Fruit fly (Drosophila melanogaster): Measurements from ENCODE around the gene CG10663.

The CG10663 gene

dm6 chr3L:12506963-12507552, 22.2 kb upstream of the CG10663 start:
- no peak for TF ChIP-seq CG8478 (optimal IDR thresholded peaks at IDR 0.05)
- TF ChIP-seq CTCF (optimal IDR thresholded peaks at IDR 0.05) = no peak

dm6 chr3L:12505990-12506389, 21.2 kb upstream of the CG10663 start:
- TF ChIP-seq CTCF (optimal IDR thresholded peaks at IDR 0.05) (no peak), CG8478 (optimal IDR thresholded peaks at IDR 0.05) (no peak)

dm6 chr3L:12503865-12504650, 19.2 kb upstream of the CG10663 start, which contains the start of the genes CG10646 and vih:
CG10646 (minus strand) TSS chr3L:12503894.
vih (plus strand) TSS chr3L:12504292.
- TF ChIP-seq CTCF (optimal IDR thresholded peaks at IDR 0.05) (no peak), CG8478 (optimal IDR thresholded peaks at IDR 0.05) (no peak)

- no peak for TF ChIP-seq CG8478 (optimal IDR thresholded peaks at IDR 0.05)
- no peak for TF ChIP-seq CTCF (optimal IDR thresholded peaks at IDR 0.05)
Measured at dm6 chr3L:12501249-12501648, 16.4 kb upstream of the CG10663 start, which contains the start of the genes CG10638 and CG10681. CG10638 (minus strand) TSS chr3L:12501311. CG10681 (plus strand) TSS chr3L:12501513.

- no peak for TF ChIP-seq CG8478 (optimal IDR thresholded peaks at IDR 0.05)
- no peak for TF ChIP-seq CTCF (optimal IDR thresholded peaks at IDR 0.05)
Measured at dm6 chr3L:12496428-12497344, 11.9 kb upstream of the CG10663 start, which contains the start of gene CG10657. CG10657 (minus strand) TSS chr3L:12497216.

- no peak for TF ChIP-seq CTCF (optimal IDR thresholded peaks at IDR 0.05)
- no peak for TF ChIP-seq CG8478 (optimal IDR thresholded peaks at IDR 0.05)
Measured at dm6 chr3L:12495312-12495725, 10.5 kb upstream of the CG10663 start.

dm6 chr3L:12494273-12494672, 9.4 kb upstream of the CG10663 start:
- TF ChIP-seq CTCF (optimal IDR thresholded peaks at IDR 0.05) (no peak), CG8478 (optimal IDR thresholded peaks at IDR 0.05) (no peak)

dm6 chr3L:12490418-12491035, 5.7 kb upstream of the CG10663 start, which contains the start of gene CG10660:
CG10660 (minus strand) TSS chr3L:12490676.
- no peak for TF ChIP-seq CG8478 (optimal IDR thresholded peaks at IDR 0.05)
- no peak for TF ChIP-seq CTCF (optimal IDR thresholded peaks at IDR 0.05)

dm6 chr3L:12489952-12490351, 5.1 kb upstream of the CG10663 start:
- TF ChIP-seq CG8478 (optimal IDR thresholded peaks at IDR 0.05) (no peak), CTCF (optimal IDR thresholded peaks at IDR 0.05) (no peak)

dm6 chr3L:12486175-12486574, 1.3 kb upstream of the CG10663 start:
- no peak for TF ChIP-seq CG8478 (optimal IDR thresholded peaks at IDR 0.05)
- TF ChIP-seq CTCF (optimal IDR thresholded peaks at IDR 0.05) = no peak

- TF ChIP-seq CTCF (optimal IDR thresholded peaks at IDR 0.05) (no peak), CG8478 (optimal IDR thresholded peaks at IDR 0.05) (no peak)
Measured at dm6 chr3L:12484464-12484863, 371 bp downstream of the CG10663 start.

- TF ChIP-seq CG8478 (optimal IDR thresholded peaks at IDR 0.05) (no peak), CTCF (optimal IDR thresholded peaks at IDR 0.05) (no peak)
Measured at dm6 chr3L:12482917-12483316, 1.9 kb downstream of the CG10663 start.

- TF ChIP-seq CTCF (optimal IDR thresholded peaks at IDR 0.05) = no peak
- no peak for TF ChIP-seq CG8478 (optimal IDR thresholded peaks at IDR 0.05)
Measured at dm6 chr3L:12482246-12482645, 2.6 kb downstream of the CG10663 start, which contains the start of gene CG33725. CG33725 (plus strand) TSS chr3L:12482609.

dm6 chr3L:12478229-12478628, 6.6 kb downstream of the CG10663 start:
- TF ChIP-seq CTCF (optimal IDR thresholded peaks at IDR 0.05) (peak in 1 of 2 experiments; percentile 4), CG8478 (optimal IDR thresholded peaks at IDR 0.05) (no peak)
